Worm (Caenorhabditis elegans): ENCODE results near the gene F38H12.5.

F38H12.5 gene

DNA sequence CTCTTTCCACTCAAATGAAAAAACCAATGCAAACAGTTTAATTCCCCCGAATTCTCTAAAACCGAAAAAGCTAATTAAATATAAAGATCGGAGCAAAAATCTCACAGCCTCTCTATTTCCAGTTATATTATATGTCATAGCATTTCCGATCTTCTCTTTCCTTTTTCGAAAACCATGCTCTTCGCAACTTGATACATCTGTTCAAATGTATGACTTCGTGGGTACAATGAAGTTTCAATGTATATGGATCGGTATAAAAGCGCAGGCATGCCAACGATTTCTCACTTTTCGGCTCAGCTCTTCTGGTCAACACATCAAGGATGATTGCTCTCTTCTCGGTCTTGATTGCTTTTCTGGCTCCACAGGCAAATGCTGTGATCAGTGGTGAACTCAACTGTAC is 36.7 kb downstream of the F38H12.5 start, which contains the start of gene phat-7:
TSS of gene phat-7 (plus strand) at position 301 of the 400 bp plus-strand sequence.
- TF ChIP-seq sea-1 (GFP tag; conservative IDR thresholded peaks at IDR 0.05) (no peak), hmg-4 (GFP tag; optimal IDR thresholded peaks at IDR 0.05) (no peak), flt-1 (GFP tag; IDR thresholded peaks at IDR 0.05) (no peak), aly-1 (tag; optimal IDR thresholded peaks at IDR 0.05) (no peak)

DNA sequence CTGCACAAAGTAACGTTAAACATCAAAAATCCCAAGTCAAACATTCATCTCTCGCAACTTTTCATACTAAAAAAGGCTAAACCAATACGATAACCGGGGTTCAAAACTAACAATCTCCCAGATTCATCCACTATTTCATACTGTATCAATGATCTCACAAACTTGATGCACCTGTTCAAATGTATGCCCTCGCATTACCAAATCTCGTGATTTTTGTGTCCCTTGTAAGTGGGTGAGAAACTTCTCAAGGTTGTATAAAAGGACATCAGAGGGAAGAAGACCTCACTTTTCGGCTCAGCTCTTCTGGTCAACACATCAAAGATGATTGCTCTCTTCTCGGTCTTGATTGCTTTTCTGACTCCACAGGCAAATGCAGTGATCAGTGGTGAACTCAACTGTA is 39.2 kb downstream of the F38H12.5 start, which contains the start of gene phat-3:
TSS of gene phat-3 (plus strand) at position 301 of the 400 bp plus-strand sequence.
- no peak for TF ChIP-seq scrt-1 (GFP tag; IDR thresholded peaks at IDR 0.05)
- TF ChIP-seq aly-1 (tag; optimal IDR thresholded peaks at IDR 0.05), result no peak
- no peak for TF ChIP-seq tra-4 (tag; optimal IDR thresholded peaks at IDR 0.05)
- no peak for TF ChIP-seq ceh-13 (GFP tag; optimal IDR thresholded peaks at IDR 0.05)

DNA sequence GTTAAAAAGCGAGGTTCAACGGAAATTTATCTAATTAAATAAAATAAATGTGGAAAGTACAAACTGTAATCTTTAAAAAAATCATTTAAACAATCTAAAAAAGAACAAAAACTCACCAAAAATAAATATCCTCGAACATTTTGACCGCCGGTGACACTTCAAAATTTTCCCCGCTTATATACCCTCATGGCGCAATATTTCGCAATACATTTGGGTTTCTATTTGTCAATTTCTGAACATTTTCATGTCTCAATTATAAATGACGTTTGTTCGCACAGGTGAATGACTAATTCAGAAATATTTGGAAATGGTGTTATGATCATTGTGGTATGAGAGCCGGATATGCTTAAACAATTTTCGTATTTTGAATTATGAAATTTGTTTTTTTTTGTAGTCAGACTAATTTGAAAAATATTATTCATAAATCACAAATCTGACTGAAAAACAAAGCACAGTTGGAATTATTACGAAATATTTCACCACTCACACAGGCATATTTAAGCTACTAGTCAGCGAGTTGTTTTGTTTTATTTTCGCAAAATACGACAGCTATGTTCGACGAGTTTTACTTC is 40.9 kb downstream of the F38H12.5 start, which contains the start of the genes C49G7.10 and irg-2:
TSS of gene C49G7.10 (minus strand) at position 169 of the 572 bp plus-strand sequence.
TSS of gene irg-2 (plus strand) at position 329 of the 572 bp plus-strand sequence.
- TF ChIP-seq ceh-13 (GFP tag; optimal IDR thresholded peaks at IDR 0.05) (no peak), ceh-36 (tag; optimal IDR thresholded peaks at IDR 0.05) (no peak), hnd-1 (tag; optimal IDR thresholded peaks at IDR 0.05) (no peak), pes-1 (GFP tag; IDR thresholded peaks at IDR 0.05) (no peak), tra-4 (tag; optimal IDR thresholded peaks at IDR 0.05) (no peak)

DNA sequence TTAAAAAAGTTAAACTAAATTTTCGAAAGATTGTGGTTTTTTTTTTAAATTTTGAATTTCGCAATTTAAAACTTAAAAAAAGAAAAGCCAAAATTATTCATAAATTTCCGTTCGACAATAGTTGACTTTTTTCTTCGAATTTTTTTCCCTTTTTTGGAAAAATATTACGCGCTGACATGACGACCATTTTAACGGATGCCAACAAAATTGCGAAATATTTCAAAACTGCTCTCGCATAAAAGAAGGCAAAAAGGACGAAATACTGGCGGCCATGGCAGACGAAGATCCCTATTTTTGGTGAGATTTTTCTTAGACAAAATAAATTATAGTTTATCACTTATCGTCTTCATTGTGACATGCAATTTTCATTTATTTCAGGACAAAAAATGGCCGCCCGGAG is 44.3 kb downstream of the F38H12.5 start:
- TF ChIP-seq aly-1 (tag; optimal IDR thresholded peaks at IDR 0.05), result no peak
- no peak for TF ChIP-seq ets-7 (tag; optimal IDR thresholded peaks at IDR 0.05)
- TF ChIP-seq hmg-4 (GFP tag; optimal IDR thresholded peaks at IDR 0.05), result no peak
- no peak for TF ChIP-seq tbx-37 (GFP tag; conservative IDR thresholded peaks at IDR 0.05)
- TF ChIP-seq ceh-13 (GFP tag; optimal IDR thresholded peaks at IDR 0.05), result no peak
- no peak for TF ChIP-seq B0310.2 (tag; optimal IDR thresholded peaks at IDR 0.05)
- TF ChIP-seq flt-1 (GFP tag; IDR thresholded peaks at IDR 0.05), result no peak
- TF ChIP-seq ceh-36 (tag; optimal IDR thresholded peaks at IDR 0.05), result no peak
- no peak for TF ChIP-seq sea-1 (GFP tag; conservative IDR thresholded peaks at IDR 0.05)
- no peak for TF ChIP-seq tbx-11 (GFP tag; IDR thresholded peaks at IDR 0.05)

DNA sequence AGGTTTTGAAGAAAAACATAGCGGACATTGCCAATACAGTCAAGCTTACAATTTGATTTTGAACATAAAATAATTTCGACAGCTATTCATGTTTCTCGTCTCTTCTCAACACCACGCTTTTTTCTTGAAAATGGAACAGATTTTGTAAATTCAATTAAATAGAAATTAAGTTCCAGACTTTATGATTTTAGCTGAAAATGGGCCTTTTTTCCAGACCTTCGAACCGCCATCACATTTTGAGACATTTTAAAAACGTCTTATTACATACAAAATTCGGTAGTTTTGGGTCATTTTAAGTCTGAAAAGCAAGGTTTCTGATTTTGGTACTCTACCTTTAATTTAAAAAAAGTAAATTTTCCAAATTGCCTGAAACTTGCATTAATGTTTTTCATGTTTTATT is 44.7 kb downstream of the F38H12.5 start, which contains the start of gene C49G7.12:
TSS of gene C49G7.12 (plus strand) at position 301 of the 400 bp plus-strand sequence.
- no peak for TF ChIP-seq ets-7 (tag; optimal IDR thresholded peaks at IDR 0.05)
- no peak for TF ChIP-seq ama-1 (optimal IDR thresholded peaks at IDR 0.05)
- no peak for TF ChIP-seq tbx-11 (GFP tag; IDR thresholded peaks at IDR 0.05)
- TF ChIP-seq pes-1 (GFP tag; IDR thresholded peaks at IDR 0.05), result no peak
- no peak for TF ChIP-seq sea-1 (GFP tag; conservative IDR thresholded peaks at IDR 0.05)
- TF ChIP-seq aly-1 (tag; optimal IDR thresholded peaks at IDR 0.05), result no peak
- no peak for TF ChIP-seq flt-1 (GFP tag; IDR thresholded peaks at IDR 0.05)
- TF ChIP-seq hmbx-1 (tag; optimal IDR thresholded peaks at IDR 0.05), result no peak
- TF ChIP-seq hnd-1 (tag; optimal IDR thresholded peaks at IDR 0.05), result no peak
- TF ChIP-seq tbx-37 (GFP tag; conservative IDR thresholded peaks at IDR 0.05), result no peak
- no peak for TF ChIP-seq ceh-13 (GFP tag; optimal IDR thresholded peaks at IDR 0.05)
- TF ChIP-seq F13C5.2 (tag; optimal IDR thresholded peaks at IDR 0.05), result no peak
- no peak for TF ChIP-seq hmg-4 (GFP tag; optimal IDR thresholded peaks at IDR 0.05)
- no peak for TF ChIP-seq ceh-36 (tag; optimal IDR thresholded peaks at IDR 0.05)
- TF ChIP-seq B0310.2 (tag; optimal IDR thresholded peaks at IDR 0.05), result no peak
- TF ChIP-seq tra-4 (tag; optimal IDR thresholded peaks at IDR 0.05), result no peak
- TF ChIP-seq scrt-1 (GFP tag; IDR thresholded peaks at IDR 0.05), result no peak

DNA sequence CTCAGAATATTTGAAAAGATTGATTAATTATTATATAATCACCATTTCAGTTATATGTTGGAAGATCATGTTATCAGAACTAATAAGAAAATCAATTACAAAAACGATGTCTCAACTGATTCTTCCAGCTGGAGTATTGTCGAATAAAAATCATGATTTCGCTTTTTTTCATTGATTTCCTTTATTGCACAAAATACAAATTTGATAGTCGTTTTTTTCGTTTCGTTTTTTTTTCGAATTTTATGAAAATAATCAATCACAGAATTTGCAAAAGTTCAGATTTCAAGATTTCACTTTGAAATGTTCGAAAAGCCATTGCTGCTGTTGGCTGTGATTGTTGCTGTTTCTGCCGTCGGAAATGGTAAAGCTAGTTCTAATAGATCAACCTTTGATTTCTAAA is 47.0 kb downstream of the F38H12.5 start, which contains the start of gene C49G7.13:
TSS of gene C49G7.13 (plus strand) at position 301 of the 400 bp plus-strand sequence.
- TF ChIP-seq ama-1 (optimal IDR thresholded peaks at IDR 0.05) (no peak), aly-1 (tag; optimal IDR thresholded peaks at IDR 0.05) (no peak), F13C5.2 (tag; optimal IDR thresholded peaks at IDR 0.05) (no peak), tbx-11 (GFP tag; IDR thresholded peaks at IDR 0.05) (no peak), ceh-36 (tag; optimal IDR thresholded peaks at IDR 0.05) (no peak), tbx-37 (GFP tag; conservative IDR thresholded peaks at IDR 0.05) (no peak), scrt-1 (GFP tag; IDR thresholded peaks at IDR 0.05) (no peak), sea-1 (GFP tag; conservative IDR thresholded peaks at IDR 0.05) (no peak), hnd-1 (tag; optimal IDR thresholded peaks at IDR 0.05) (no peak), B0310.2 (tag; optimal IDR thresholded peaks at IDR 0.05) (no peak), pes-1 (GFP tag; IDR thresholded peaks at IDR 0.05) (no peak), tra-4 (tag; optimal IDR thresholded peaks at IDR 0.05) (no peak), ets-7 (tag; optimal IDR thresholded peaks at IDR 0.05) (no peak), ceh-13 (GFP tag; optimal IDR thresholded peaks at IDR 0.05) (no peak), hmg-4 (GFP tag; optimal IDR thresholded peaks at IDR 0.05) (no peak), flt-1 (GFP tag; IDR thresholded peaks at IDR 0.05) (no peak), hmbx-1 (tag; optimal IDR thresholded peaks at IDR 0.05) (no peak)

DNA sequence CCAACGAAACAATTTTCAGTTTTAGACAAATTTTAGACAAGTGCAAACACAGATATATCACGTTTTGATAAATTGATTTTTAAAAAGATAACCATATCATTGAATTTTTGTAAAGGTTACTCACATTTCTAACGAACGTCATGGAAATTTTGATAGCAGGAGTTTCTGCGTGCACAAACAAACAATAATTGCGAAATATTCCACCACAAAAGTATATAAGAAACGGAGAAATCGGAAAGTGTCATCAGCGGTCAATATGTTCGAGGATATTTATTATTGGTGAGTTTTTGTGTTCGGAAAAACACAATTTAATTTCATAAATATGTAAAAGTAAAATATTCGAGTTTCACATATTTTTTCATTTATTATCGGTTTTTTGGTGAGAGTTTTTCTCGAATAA is 48.5 kb downstream of the F38H12.5 start, which contains the start of gene C49G7.7:
TSS of gene C49G7.7 (plus strand) at position 174 of the 400 bp plus-strand sequence.
- TF ChIP-seq ceh-13 (GFP tag; optimal IDR thresholded peaks at IDR 0.05) (no peak), tbx-11 (GFP tag; IDR thresholded peaks at IDR 0.05) (no peak), pes-1 (GFP tag; IDR thresholded peaks at IDR 0.05) (no peak), hmg-4 (GFP tag; optimal IDR thresholded peaks at IDR 0.05) (no peak), hmbx-1 (tag; optimal IDR thresholded peaks at IDR 0.05) (no peak), hnd-1 (tag; optimal IDR thresholded peaks at IDR 0.05) (no peak), ama-1 (optimal IDR thresholded peaks at IDR 0.05) (no peak), ceh-36 (tag; optimal IDR thresholded peaks at IDR 0.05) (no peak), sea-1 (GFP tag; conservative IDR thresholded peaks at IDR 0.05) (no peak), F13C5.2 (tag; optimal IDR thresholded peaks at IDR 0.05) (no peak), scrt-1 (GFP tag; IDR thresholded peaks at IDR 0.05) (no peak), aly-1 (tag; optimal IDR thresholded peaks at IDR 0.05) (no peak)

DNA sequence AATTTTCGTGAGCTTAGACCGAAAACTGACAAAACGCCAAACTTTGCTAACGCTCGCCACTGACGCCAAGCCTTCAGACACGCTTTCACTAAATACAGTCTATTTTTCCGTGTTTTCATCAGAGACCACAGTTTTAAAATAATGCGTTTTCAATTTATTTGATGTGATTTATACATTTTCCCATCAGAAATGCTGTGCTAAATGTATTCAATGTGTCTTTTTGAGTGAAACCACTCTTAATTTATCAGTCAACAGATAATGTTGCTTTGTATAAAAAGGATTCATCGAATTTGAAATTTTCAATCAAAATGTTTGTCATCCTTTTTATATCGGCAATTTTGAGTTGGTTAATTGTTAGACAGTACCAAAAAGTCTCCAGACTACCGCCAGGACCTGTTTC is 51.5 kb downstream of the F38H12.5 start, which contains the start of gene cyp-35A4:
TSS of gene cyp-35A4 (plus strand) at position 301 of the 400 bp plus-strand sequence.
- no peak for TF ChIP-seq ceh-36 (tag; optimal IDR thresholded peaks at IDR 0.05)
- no peak for TF ChIP-seq hnd-1 (tag; optimal IDR thresholded peaks at IDR 0.05)
- TF ChIP-seq hmg-4 (GFP tag; optimal IDR thresholded peaks at IDR 0.05), result no peak
- no peak for TF ChIP-seq scrt-1 (GFP tag; IDR thresholded peaks at IDR 0.05)
- TF ChIP-seq ets-7 (tag; optimal IDR thresholded peaks at IDR 0.05), result no peak
- TF ChIP-seq ceh-13 (GFP tag; optimal IDR thresholded peaks at IDR 0.05), result no peak
- TF ChIP-seq ama-1 (optimal IDR thresholded peaks at IDR 0.05), result no peak
- TF ChIP-seq pes-1 (GFP tag; IDR thresholded peaks at IDR 0.05), result no peak

Measured in whole organism, early embryonic.